Fruit fly (Drosophila melanogaster) whole organism, wandering third instar larva: ENCODE data around the gene Mettl5.
A peak's percentile ranks its signal among the peaks of the same experiment; 100 is the strongest.

Experiments
- CG32264 ChIP-seq: fragments of 200-800 bp; sonication (Bioruptor generic); optimal IDR thresholded peaks from 2 replicates; lab custom pipeline; 2016; ENCODE audit warnings: missing biosample characterization, missing genetic modification characterization
- Dfd ChIP-seq: fragments of >200 bp; optimal IDR thresholded peaks from 2 replicates; lab custom pipeline; 2017; ENCODE audit warnings: missing biosample characterization, missing genetic modification characterization
- Dif ChIP-seq: fragments of 200-275, 200-300 bp; sonication (Bioruptor generic); optimal IDR thresholded peaks from 2 replicates; lab custom pipeline; 2018; ENCODE audit warnings: missing biosample characterization, missing genetic modification characterization; ENCODE audit not compliant: partially characterized antibody
- HLH106 ChIP-seq: fragments of 200-800 bp; optimal IDR thresholded peaks from 3 replicates; lab custom pipeline; 2019; ENCODE audit warnings: missing biosample characterization, mild to moderate bottlenecking, missing genetic modification characterization, moderate library complexity
- Hnf4 ChIP-seq: fragments of 200-800 bp; sonication (Bioruptor generic); optimal IDR thresholded peaks from 2 replicates; lab custom pipeline; 2016; ENCODE audit warnings: missing biosample characterization, mild to moderate bottlenecking, missing genetic modification characterization
- Hr78 ChIP-seq: fragments of >200 bp; optimal IDR thresholded peaks from 2 replicates; lab custom pipeline; 2017; ENCODE audit warnings: missing biosample characterization, missing genetic modification characterization
- Mio ChIP-seq: sonication (Bioruptor generic); optimal IDR thresholded peaks from 2 replicates; lab custom pipeline; 2016; ENCODE audit warnings: missing biosample characterization, missing genetic modification characterization
- Rel ChIP-seq, 2 experiments: fragments of 200-800 bp; sonication (Bioruptor generic) in 1 of 2; optimal IDR thresholded peaks; 2 replicates in 1 of 2; 3 replicates in 1 of 2; lab custom pipeline; 2016 to 2019; ENCODE audit warnings: mild to moderate bottlenecking in 2 of 2, missing biosample characterization in 2 of 2, missing genetic modification characterization in 2 of 2, moderate library complexity in 1 of 2
- Sp1 ChIP-seq: fragments of 200-800 bp; sonication (Bioruptor generic); optimal IDR thresholded peaks from 3 replicates; lab custom pipeline; 2019; ENCODE audit warnings: missing biosample characterization, mild to moderate bottlenecking, missing genetic modification characterization, moderate library complexity
- Vsx2 ChIP-seq: fragments of 200-300, 225-300 bp; sonication (Bioruptor generic); optimal IDR thresholded peaks from 2 replicates; lab custom pipeline; 2018; ENCODE audit warnings: missing biosample characterization, missing genetic modification characterization; ENCODE audit not compliant: partially characterized antibody
- br ChIP-seq: fragments of 200-800 bp; sonication (Bioruptor generic); optimal IDR thresholded peaks from 2 replicates; lab custom pipeline; 2016; ENCODE audit warnings: missing biosample characterization, missing genetic modification characterization
- dl ChIP-seq, 2 experiments: fragments of 175-275, 200-275 bp in 1 of 2; fragments of 200-275 bp in 1 of 2; sonication (Bioruptor generic); optimal IDR thresholded peaks; lab custom pipeline; 2018; ENCODE audit warnings: mild to moderate bottlenecking in 2 of 2, missing biosample characterization in 2 of 2, missing genetic modification characterization in 2 of 2, moderate library complexity in 2 of 2; ENCODE audit not compliant: partially characterized antibody in 2 of 2, insufficient read depth in 1 of 2
- dsf ChIP-seq: sonication (Bioruptor generic); optimal IDR thresholded peaks from 2 replicates; lab custom pipeline; 2016; ENCODE audit warnings: missing biosample characterization, missing genetic modification characterization, borderline replicate concordance
- ey ChIP-seq: fragments of 200-800 bp; sonication (Bioruptor generic); optimal IDR thresholded peaks from 2 replicates; lab custom pipeline; 2016; ENCODE audit warnings: missing biosample characterization, missing genetic modification characterization
- foxo ChIP-seq, 2 experiments: fragments of 200-800 bp; sonication (Bioruptor generic); optimal IDR thresholded peaks; 2 replicates in 1 of 2; 3 replicates in 1 of 2; lab custom pipeline; 2016 to 2017; ENCODE audit warnings: missing biosample characterization in 2 of 2, missing genetic modification characterization in 2 of 2
- fru ChIP-seq: fragments of 200-800 bp; sonication (Bioruptor generic); optimal IDR thresholded peaks from 3 replicates; lab custom pipeline; 2016; ENCODE audit warnings: missing biosample characterization, mild to moderate bottlenecking, missing genetic modification characterization
- h ChIP-seq: fragments of 200-800 bp; sonication (Bioruptor generic); optimal IDR thresholded peaks from 3 replicates; lab custom pipeline; 2016; ENCODE audit warnings: missing biosample characterization, mild to moderate bottlenecking, missing genetic modification characterization
- jim ChIP-seq: fragments of 175-275, 200-325 bp; sonication (Bioruptor generic); optimal IDR thresholded peaks from 2 replicates; lab custom pipeline; 2016; ENCODE audit warnings: missing biosample characterization, mild to moderate bottlenecking, missing genetic modification characterization
- lola ChIP-seq: fragments of >200 bp; optimal IDR thresholded peaks from 2 replicates; lab custom pipeline; 2017; ENCODE audit warnings: missing biosample characterization, missing genetic modification characterization
- sage ChIP-seq: fragments of 200-800 bp; sonication (Bioruptor generic); optimal IDR thresholded peaks from 2 replicates; lab custom pipeline; 2016; ENCODE audit warnings: missing biosample characterization, mild to moderate bottlenecking, missing genetic modification characterization
- sv ChIP-seq: fragments of 200-800 bp; sonication (Bioruptor generic); optimal IDR thresholded peaks from 3 replicates; lab custom pipeline; 2016; ENCODE audit warnings: missing biosample characterization, missing genetic modification characterization
- tai ChIP-seq: sonication (Bioruptor generic); optimal IDR thresholded peaks from 2 replicates; lab custom pipeline; 2016; ENCODE audit warnings: missing biosample characterization, missing genetic modification characterization

The Mettl5 gene

DNA sequence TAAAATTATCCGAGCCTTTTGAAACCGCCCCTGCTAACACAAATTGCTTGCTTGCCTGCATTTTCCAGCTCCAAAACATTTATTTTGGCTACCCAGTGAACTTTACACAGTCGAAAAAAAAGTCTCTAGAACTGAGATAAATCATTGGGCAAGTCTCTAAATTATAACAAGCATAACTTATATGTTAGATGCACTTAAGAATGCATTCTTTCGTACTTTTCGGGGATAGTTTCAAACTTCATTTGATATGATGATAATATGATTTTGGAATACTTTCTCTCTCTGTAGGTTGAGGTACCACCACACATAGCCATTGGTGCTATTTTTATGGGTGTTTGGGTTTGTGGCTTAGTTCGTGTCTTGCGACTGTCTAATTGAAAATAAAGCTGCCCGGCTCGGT lies 51.3 kb downstream of the Mettl5 start:
- no peak for TF ChIP-seq jim (GFP tag; lab: Kevin White, UChicago)
- TF ChIP-seq tai (GFP tag; lab: Kevin White, UChicago), result no peak
- TF ChIP-seq Dfd (GFP tag; lab: Kevin White, UChicago), result no peak
- peak; percentile 3 for TF ChIP-seq fru (GFP tag; lab: Kevin White, UChicago)
- TF ChIP-seq lola (GFP tag; lab: Kevin White, UChicago), result no peak
- TF ChIP-seq sv, result no peak
- no peak for TF ChIP-seq ey
- peak; percentile 16 for TF ChIP-seq h (GFP tag; lab: Kevin White, UChicago)
- no peak for TF ChIP-seq dsf (GFP tag; lab: Kevin White, UChicago)
- no peak for TF ChIP-seq Mio (GFP tag; lab: Kevin White, UChicago)
- TF ChIP-seq br (GFP tag; lab: Kevin White, UChicago), result no peak
- TF ChIP-seq dl (GFP tag; optimal IDR thresholded peaks at IDR 0.05; lab: Kevin White, UChicago; ENCODE audit: insufficient read depth in 1 of 2, partially characterized antibody in 2 of 2), result no peak
- TF ChIP-seq Hr78 (GFP tag; lab: Kevin White, UChicago), result no peak
- TF ChIP-seq Hnf4 (GFP tag; lab: Kevin White, UChicago), result no peak
- TF ChIP-seq Vsx2, result no peak
- TF ChIP-seq Dif, result no peak
- TF ChIP-seq CG32264 (GFP tag; lab: Kevin White, UChicago), result no peak
- no peak for TF ChIP-seq HLH106 (tag; lab: Kevin White, UChicago)
- no peak for TF ChIP-seq Sp1
- TF ChIP-seq Rel (GFP tag; optimal IDR thresholded peaks at IDR 0.05; lab: Kevin White, UChicago), result no peak
- TF ChIP-seq Rel (tag; optimal IDR thresholded peaks at IDR 0.05; lab: Kevin White, UChicago), result no peak
- no peak for TF ChIP-seq sage (GFP tag; lab: Kevin White, UChicago)
- TF ChIP-seq foxo (GFP tag; optimal IDR thresholded peaks at IDR 0.05; lab: Kevin White, UChicago), result peak in 1 of 2 experiments; percentile 6
- TF ChIP-seq, all 38 proteins: peak for 3
